Worm (Caenorhabditis elegans): ENCODE results near the gene ZK177.1.

The ZK177.1 gene

ce11 chrII:5543476-5544144 is 15.7 kb downstream of the ZK177.1 start (continued):
- TF ChIP-seq unc-130 (tag; optimal IDR thresholded peaks at IDR 0.05) (peak; percentile 98), blmp-1 (tag; optimal IDR thresholded peaks at IDR 0.05) (peak; percentile 81), mab-9 (GFP tag; IDR thresholded peaks at IDR 0.05) (peak; percentile 98), unc-62 (GFP tag; optimal IDR thresholded peaks at IDR 0.05) (peak; percentile 46), dsc-1 (tag; optimal IDR thresholded peaks at IDR 0.05) (peak; percentile 99), lin-15B (tag; optimal IDR thresholded peaks at IDR 0.05) (peak; percentile 60), ztf-4 (tag; optimal IDR thresholded peaks at IDR 0.05) (peak; percentile 99), pax-3 (tag; optimal IDR thresholded peaks at IDR 0.05) (peak; percentile 98), elt-3 (tag; optimal IDR thresholded peaks at IDR 0.05) (peak; percentile 47 to 98 (median 80)), dpl-1 (GFP tag; optimal IDR thresholded peaks at IDR 0.05) (peak; percentile 80 to 85 (median 83)), fkh-8 (tag; optimal IDR thresholded peaks at IDR 0.05) (peak; percentile 98), xbp-1 (tag; optimal IDR thresholded peaks at IDR 0.05) (peak; percentile 98), grh-1 (GFP tag; IDR thresholded peaks at IDR 0.05) (peak; percentile 99), hlh-17 (GFP tag; optimal IDR thresholded peaks at IDR 0.05; ENCODE audit: borderline replicate concordance) (peak; percentile 92), snpc-4 (tag; optimal IDR thresholded peaks at IDR 0.05) (peak; percentile 100), sptf-1 (tag; optimal IDR thresholded peaks at IDR 0.05) (no peak), zag-1 (tag; optimal IDR thresholded peaks at IDR 0.05) (peak; percentile 95), unc-98 (GFP tag; IDR thresholded peaks at IDR 0.05) (peak; percentile 79), pqm-1 (tag; optimal IDR thresholded peaks at IDR 0.05) (peak; percentile 91), lin-35 (GFP tag; optimal IDR thresholded peaks at IDR 0.05) (peak; percentile 86 to 94), vab-15 (tag; optimal IDR thresholded peaks at IDR 0.05) (peak; percentile 87), ceh-63 (GFP tag; optimal IDR thresholded peaks at IDR 0.05) (peak; percentile 95), unc-86 (tag; optimal IDR thresholded peaks at IDR 0.05) (peak; percentile 98), ces-1 (GFP tag; optimal IDR thresholded peaks at IDR 0.05) (peak; percentile 92), mdl-1 (tag; optimal IDR thresholded peaks at IDR 0.05) (peak; percentile 38 to 93), snu-23 (GFP tag; optimal IDR thresholded peaks at IDR 0.05) (peak; percentile 100), F16B12.6 (tag; optimal IDR thresholded peaks at IDR 0.05) (peak; percentile 60), skn-1 (tag; optimal IDR thresholded peaks at IDR 0.05) (peak; percentile 90), lin-13 (GFP tag; optimal IDR thresholded peaks at IDR 0.05) (peak; percentile 96), fos-1 (tag; optimal IDR thresholded peaks at IDR 0.05) (peak; percentile 97), alr-1 (tag; optimal IDR thresholded peaks at IDR 0.05; ENCODE audit: borderline replicate concordance) (no peak), hlh-4 (tag; optimal IDR thresholded peaks at IDR 0.05) (peak; percentile 49), aha-1 (tag; optimal IDR thresholded peaks at IDR 0.05) (peak; percentile 62), nhr-19 (GFP tag; conservative IDR thresholded peaks at IDR 0.05) (peak; percentile 99), C34B4.2 (tag; optimal IDR thresholded peaks at IDR 0.05) (peak; percentile 67), egl-13 (tag; optimal IDR thresholded peaks at IDR 0.05) (peak; percentile 98), rnt-1 (tag; optimal IDR thresholded peaks at IDR 0.05) (peak; percentile 98), tbx-2 (tag; optimal IDR thresholded peaks at IDR 0.05) (peak; percentile 100), ztf-11 (tag; optimal IDR thresholded peaks at IDR 0.05) (peak in 1 of 2 experiments; percentile 93), nhr-77 (tag; optimal IDR thresholded peaks at IDR 0.05) (peak; percentile 99), fkh-10 (GFP tag; optimal IDR thresholded peaks at IDR 0.05) (peak; percentile 99), sup-37 (GFP tag; optimal IDR thresholded peaks at IDR 0.05) (peak; percentile 98), lsy-2 (tag; optimal IDR thresholded peaks at IDR 0.05) (peak; percentile 96), Y116A8C.19 (tag; optimal IDR thresholded peaks at IDR 0.05; ENCODE audit: borderline replicate concordance) (peak; percentile 69), swsn-7 (tag; optimal IDR thresholded peaks at IDR 0.05) (peak; percentile 100), efl-3 (GFP tag; optimal IDR thresholded peaks at IDR 0.05) (peak; percentile 83), nhr-84 (tag; optimal IDR thresholded peaks at IDR 0.05) (peak; percentile 78), nhr-90 (tag; optimal IDR thresholded peaks at IDR 0.05; ENCODE audit: poor library complexity) (peak; percentile 100), sox-4 (tag; optimal IDR thresholded peaks at IDR 0.05) (peak; percentile 98), mef-2 (tag; optimal IDR thresholded peaks at IDR 0.05) (peak; percentile 93), pag-3 (tag; optimal IDR thresholded peaks at IDR 0.05; ENCODE audit: borderline replicate concordance, insufficient read depth) (peak; percentile 79)
